Worm (Caenorhabditis elegans): ENCODE data around the gene Y82E9BR.19.

DNA sequence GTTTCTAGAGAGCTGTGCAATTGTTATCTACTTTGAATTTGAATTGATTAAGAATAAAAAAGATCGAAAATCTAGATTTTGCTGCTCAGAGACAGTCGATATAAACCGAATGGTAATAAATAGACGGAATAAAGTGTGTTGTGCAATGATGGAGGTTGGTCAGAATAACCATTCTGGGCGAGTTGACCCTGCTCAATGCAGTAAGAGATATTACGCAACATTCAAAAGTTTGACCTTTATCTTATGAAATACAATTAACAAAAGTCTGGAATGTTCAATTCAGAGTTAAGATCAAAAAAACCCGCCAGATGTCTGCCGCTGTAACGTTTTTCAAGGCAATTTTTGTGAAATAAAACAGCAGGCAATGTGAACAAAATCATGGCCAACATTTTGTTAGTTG is 38.3 kb downstream of the Y82E9BR.19 start:
- TF ChIP-seq F13C5.2 (tag; optimal IDR thresholded peaks at IDR 0.05): no peak
- no peak for TF ChIP-seq ama-1 (optimal IDR thresholded peaks at IDR 0.05)

Data from whole organism, early embryonic.